Fruit fly (Drosophila melanogaster) whole organism, embryonic: Measurements from ENCODE around the gene Prp3.

ENCODE experiments used
- Atf-2 ChIP-seq: fragments of 200-800 bp; sonication (Bioruptor generic); optimal IDR thresholded peaks from 2 replicates; lab custom pipeline; 2016; ENCODE audit warnings: missing biosample characterization, missing genetic modification characterization
- BtbVII ChIP-seq: fragments of 200-800 bp; sonication (Bioruptor generic); optimal IDR thresholded peaks from 3 replicates; lab custom pipeline; 2017; ENCODE audit warnings: missing biosample characterization, mild to moderate bottlenecking, missing genetic modification characterization
- Bteb2 ChIP-seq: fragments of 200-800 bp; sonication (Bioruptor generic); optimal IDR thresholded peaks from 2 replicates; lab custom pipeline; 2016; ENCODE audit warnings: missing biosample characterization, missing genetic modification characterization
- CG10267 ChIP-seq: fragments of 200-800 bp; sonication (Bioruptor generic); optimal IDR thresholded peaks from 2 replicates; lab custom pipeline; 2018; ENCODE audit warnings: missing biosample characterization, mild to moderate bottlenecking, missing genetic modification characterization, moderate library complexity
- CG10321 ChIP-seq: fragments of 200-800 bp; sonication (Bioruptor generic); IDR thresholded peaks from 2 replicates; pipeline ENCODE4 v1.3.6; 2022; ENCODE audit warnings: missing biosample characterization, missing genetic modification characterization
- CG12744 ChIP-seq: fragments of 200-800 bp; sonication (Bioruptor generic); optimal IDR thresholded peaks from 2 replicates; lab custom pipeline; 2016; ENCODE audit warnings: missing biosample characterization, missing genetic modification characterization
- CG13123 ChIP-seq: fragments of 200-800 bp; sonication (Bioruptor generic); optimal IDR thresholded peaks from 2 replicates; lab custom pipeline; 2016; ENCODE audit warnings: missing biosample characterization, missing genetic modification characterization
- CG14050 ChIP-seq: fragments of 200-800 bp; sonication (Bioruptor generic); IDR thresholded peaks from 3 replicates; pipeline ENCODE4 v1.3.6; 2022; ENCODE audit warnings: missing biosample characterization, missing genetic modification characterization
- CG14710 ChIP-seq: fragments of 200-800 bp; sonication (Bioruptor generic); optimal IDR thresholded peaks from 3 replicates; lab custom pipeline; 2019; ENCODE audit warnings: missing biosample characterization, mild to moderate bottlenecking, missing genetic modification characterization, moderate library complexity
- CG15073 ChIP-seq: fragments of 200-800 bp; sonication (Bioruptor generic); optimal IDR thresholded peaks from 2 replicates; lab custom pipeline; 2016; ENCODE audit warnings: missing biosample characterization, missing genetic modification characterization
- CG16815 ChIP-seq: fragments of 200-800 bp; sonication (Bioruptor generic); optimal IDR thresholded peaks from 3 replicates; lab custom pipeline; 2017; ENCODE audit warnings: missing biosample characterization, mild to moderate bottlenecking, missing genetic modification characterization
- CG17328 ChIP-seq: fragments of 200-800 bp; sonication (Bioruptor generic); IDR thresholded peaks from 2 replicates; pipeline ENCODE4 v1.3.6; 2022; ENCODE audit warnings: missing biosample characterization, missing genetic modification characterization
- CG2129 ChIP-seq: fragments of 200-800 bp; sonication (Bioruptor generic); IDR thresholded peaks from 2 replicates; pipeline ENCODE4 v1.3.6; 2022; ENCODE audit warnings: missing biosample characterization, missing genetic modification characterization; ENCODE audit not compliant: partially characterized antibody
- CG30020 ChIP-seq: fragments of 200-800 bp; optimal IDR thresholded peaks from 2 replicates; lab custom pipeline; 2019; ENCODE audit warnings: missing biosample characterization, mild to moderate bottlenecking, missing genetic modification characterization, moderate library complexity
- CG3407 ChIP-seq: fragments of 200-800 bp; sonication (Bioruptor generic); optimal IDR thresholded peaks from 2 replicates; lab custom pipeline; 2018; ENCODE audit warnings: missing biosample characterization, mild to moderate bottlenecking, missing genetic modification characterization
- CG4617 ChIP-seq: fragments of 200-800 bp; sonication (Bioruptor generic); optimal IDR thresholded peaks from 3 replicates; lab custom pipeline; 2016; ENCODE audit warnings: missing biosample characterization, missing genetic modification characterization, borderline replicate concordance
- CG5245 ChIP-seq: fragments of 200-800 bp; sonication (Bioruptor generic); optimal IDR thresholded peaks from 3 replicates; lab custom pipeline; 2016; ENCODE audit warnings: missing biosample characterization, missing genetic modification characterization
- CG6683 ChIP-seq: fragments of 200-800 bp; sonication (Bioruptor generic); optimal IDR thresholded peaks from 2 replicates; lab custom pipeline; 2017; ENCODE audit warnings: missing biosample characterization, mild to moderate bottlenecking, missing genetic modification characterization, missing genetic modification reagents
- CG7786 ChIP-seq: fragments of 200-800 bp; sonication (Bioruptor generic); optimal IDR thresholded peaks from 2 replicates; lab custom pipeline; 2016; ENCODE audit warnings: missing biosample characterization, missing genetic modification characterization
- CG8089 ChIP-seq: fragments of 200-800 bp; sonication (Bioruptor generic); optimal IDR thresholded peaks from 3 replicates; lab custom pipeline; 2016; ENCODE audit warnings: missing biosample characterization, missing genetic modification characterization
- CG9727 ChIP-seq: fragments of 200-800 bp; sonication (Bioruptor generic); optimal IDR thresholded peaks from 3 replicates; lab custom pipeline; 2017; ENCODE audit warnings: missing biosample characterization, mild to moderate bottlenecking, missing genetic modification characterization
- CG9932 ChIP-seq: fragments of 200-800 bp; sonication (Bioruptor generic); IDR thresholded peaks from 2 replicates; pipeline ENCODE4 v1.3.6; 2022; ENCODE audit warnings: missing biosample characterization, missing genetic modification characterization
- Dll ChIP-seq: fragments of 200-800 bp; sonication (Bioruptor generic); IDR thresholded peaks from 4 replicates; pipeline ENCODE4 v1.3.6; 2022; ENCODE audit warnings: missing biosample characterization, missing genetic modification characterization; ENCODE audit not compliant: partially characterized antibody
- Doc3 ChIP-seq: fragments of 200-800 bp; sonication (Bioruptor generic); IDR thresholded peaks from 3 replicates; pipeline ENCODE4 v1.3.6; 2022; ENCODE audit warnings: missing biosample characterization, missing genetic modification characterization; ENCODE audit not compliant: partially characterized antibody
- Ets65A ChIP-seq: fragments of 200-800 bp; sonication (Bioruptor generic); peaks from one replicate; lab custom pipeline; 2016; ENCODE audit warnings: missing biosample characterization, missing genetic modification characterization
- Hey ChIP-seq: fragments of 200-800 bp; sonication (Bioruptor generic); optimal IDR thresholded peaks from 3 replicates; lab custom pipeline; 2018; ENCODE audit warnings: missing biosample characterization, mild to moderate bottlenecking, missing genetic modification characterization
- Kr ChIP-seq: fragments of 200-800 bp; sonication (Bioruptor generic); optimal IDR thresholded peaks from 2 replicates; lab custom pipeline; 2017; ENCODE audit warnings: missing biosample characterization, mild to moderate bottlenecking, missing genetic modification characterization
- Max ChIP-seq: fragments of 200-800 bp; sonication (Bioruptor generic); optimal IDR thresholded peaks from 2 replicates; lab custom pipeline; 2016; ENCODE audit warnings: missing biosample characterization, mild to moderate bottlenecking, missing genetic modification characterization
- NK7.1 ChIP-seq: fragments of 200-800 bp; sonication (Bioruptor generic); optimal IDR thresholded peaks from 3 replicates; lab custom pipeline; 2016; ENCODE audit warnings: missing biosample characterization, missing genetic modification characterization
- Pdp1 ChIP-seq, 2 experiments: fragments of 200-800 bp; sonication (Bioruptor generic); optimal IDR thresholded peaks; 3 replicates each; lab custom pipeline; 2016; ENCODE audit warnings: missing biosample characterization in 2 of 2, missing genetic modification characterization in 2 of 2, mild to moderate bottlenecking in 1 of 2, moderate library complexity in 1 of 2
- Ptx1 ChIP-seq: fragments of 200-800 bp; sonication (Bioruptor generic); IDR thresholded peaks from 2 replicates; pipeline ENCODE4 v1.3.6; 2022; ENCODE audit warnings: missing biosample characterization, missing genetic modification characterization
- Vsx1 ChIP-seq: fragments of 200-800 bp; sonication (Bioruptor generic); optimal IDR thresholded peaks from 2 replicates; lab custom pipeline; 2017; ENCODE audit warnings: missing biosample characterization, mild to moderate bottlenecking, missing genetic modification characterization, missing genetic modification reagents
- bab2 ChIP-seq: fragments of 200-800 bp; sonication (Bioruptor generic); optimal IDR thresholded peaks from 2 replicates; lab custom pipeline; 2016; ENCODE audit warnings: missing biosample characterization, missing genetic modification characterization
- da ChIP-seq: fragments of 200-800 bp; sonication (Bioruptor generic); optimal IDR thresholded peaks from 2 replicates; lab custom pipeline; 2016; ENCODE audit warnings: missing biosample characterization, missing genetic modification characterization
- dpn ChIP-seq, 2 experiments: fragments of 200-800 bp; sonication (Bioruptor generic); optimal IDR thresholded peaks; 3 replicates each; lab custom pipeline; 2016; ENCODE audit warnings: missing biosample characterization in 2 of 2, missing genetic modification characterization in 2 of 2
- gfzf ChIP-seq: fragments of 200-800 bp; sonication (Bioruptor generic); optimal IDR thresholded peaks from 2 replicates; lab custom pipeline; 2016; ENCODE audit warnings: missing biosample characterization, mild to moderate bottlenecking, missing genetic modification characterization, moderate library complexity
- grn ChIP-seq: fragments of 200-800 bp; sonication (Bioruptor generic); optimal IDR thresholded peaks from 3 replicates; lab custom pipeline; 2017; ENCODE audit warnings: missing biosample characterization, missing genetic modification characterization
- ham ChIP-seq: fragments of 200-800 bp; sonication (Bioruptor generic); IDR thresholded peaks from 2 replicates; pipeline ENCODE4 v1.3.6; 2022; ENCODE audit warnings: missing biosample characterization, missing genetic modification characterization
- kni ChIP-seq: fragments of 200-800 bp; sonication (Bioruptor generic); optimal IDR thresholded peaks from 3 replicates; lab custom pipeline; 2017; ENCODE audit warnings: mild to moderate bottlenecking, missing biosample characterization, missing genetic modification reagents, missing genetic modification characterization
- knrl ChIP-seq: fragments of 200-800 bp; sonication (Bioruptor generic); IDR thresholded peaks from 3 replicates; pipeline ENCODE4 v1.3.6; 2022; ENCODE audit warnings: missing biosample characterization, missing genetic modification characterization; ENCODE audit not compliant: partially characterized antibody
- nerfin-1 ChIP-seq: fragments of 200-800 bp; sonication (Bioruptor generic); optimal IDR thresholded peaks from 3 replicates; lab custom pipeline; 2019; ENCODE audit warnings: missing biosample characterization, mild to moderate bottlenecking, missing genetic modification characterization, moderate library complexity
- sisA ChIP-seq: fragments of 200-800 bp; sonication (Bioruptor generic); IDR thresholded peaks from 2 replicates; pipeline ENCODE4 v1.3.6; 2022; ENCODE audit warnings: missing biosample characterization, missing genetic modification characterization
- sob ChIP-seq: fragments of 200-800 bp; sonication (Bioruptor generic); IDR thresholded peaks from 2 replicates; pipeline ENCODE4 v1.3.6; 2022; ENCODE audit warnings: missing biosample characterization, missing genetic modification characterization
- stc ChIP-seq: fragments of 200-800 bp; sonication (Bioruptor generic); IDR thresholded peaks from 2 replicates; pipeline ENCODE4 v1.3.6; 2022; ENCODE audit warnings: missing biosample characterization, missing genetic modification characterization
- toy ChIP-seq: fragments of 200-800 bp; sonication (Bioruptor generic); IDR thresholded peaks from 2 replicates; pipeline ENCODE4 v1.3.6; 2022; ENCODE audit warnings: missing biosample characterization, missing genetic modification characterization
- unc-4 ChIP-seq: fragments of 200-800 bp; sonication (Bioruptor generic); IDR thresholded peaks from 2 replicates; pipeline ENCODE4 v1.3.6; 2022; ENCODE audit warnings: missing biosample characterization, missing genetic modification characterization; ENCODE audit not compliant: partially characterized antibody
- wek ChIP-seq: fragments of 200-800 bp; sonication (Bioruptor generic); optimal IDR thresholded peaks from 3 replicates; lab custom pipeline; 2018; ENCODE audit warnings: missing biosample characterization, mild to moderate bottlenecking, missing genetic modification characterization, moderate library complexity
- yki ChIP-seq: fragments of >200 bp; optimal IDR thresholded peaks from 3 replicates; lab custom pipeline; 2018
- zen ChIP-seq: fragments of 200-800 bp; sonication (Bioruptor generic); optimal IDR thresholded peaks from 3 replicates; lab custom pipeline; 2018; ENCODE audit warnings: missing biosample characterization, mild to moderate bottlenecking, missing genetic modification characterization, moderate library complexity

Gene Prp3

dm6 chr3L:19870843-19871666 is 39.0 kb upstream of the Prp3 start, which contains the start of the genes Rab8 and Usp32 (continued):
- peak; percentile 63 for TF ChIP-seq CG30020
- no peak for TF ChIP-seq toy (GFP tag; lab: Robert Waterston, UW)
- no peak for TF ChIP-seq stc (GFP tag; lab: Robert Waterston, UW)
- peak; percentile 76 for TF ChIP-seq CG7786 (GFP tag; lab: Kevin White, UChicago)
- TF ChIP-seq nerfin-1 (tag; lab: Kevin White, UChicago): peak; percentile 74
- peak; percentile 65 for TF ChIP-seq CG14710 (tag; lab: Kevin White, UChicago)
- peak; percentile 96 for TF ChIP-seq Ets65A
- peak; percentile 77 for TF ChIP-seq Vsx1 (GFP tag; lab: Kevin White, UChicago)
- TF ChIP-seq CG15073 (GFP tag; lab: Kevin White, UChicago): no peak
- peak; percentile 49 for TF ChIP-seq CG9727 (GFP tag; lab: Kevin White, UChicago)
- TF ChIP-seq bab2: peak; percentile 30
- no peak for TF ChIP-seq yki
- TF ChIP-seq Ptx1 (GFP tag; lab: Robert Waterston, UW): no peak; the same call in 1 of the 2 replicates
- peak; percentile 11 for TF ChIP-seq gfzf (GFP tag; lab: Kevin White, UChicago)
- no peak for TF ChIP-seq ham (GFP tag; lab: Robert Waterston, UW)
- peak; percentile 89 for TF ChIP-seq Dll (GFP tag; lab: Robert Waterston, UW)
- TF ChIP-seq da (GFP tag; lab: Kevin White, UChicago): peak; percentile 65
- no peak for TF ChIP-seq CG3407 (GFP tag; lab: Kevin White, UChicago)
- peak; percentile 57 for TF ChIP-seq Max (GFP tag; lab: Kevin White, UChicago)
- peak; percentile 36; the same call in 2 of the 3 replicates for TF ChIP-seq CG14050 (GFP tag; lab: Robert Waterston, UW)
- peak; percentile 63 to 80 for TF ChIP-seq dpn (GFP tag; optimal IDR thresholded peaks at IDR 0.05; lab: Kevin White, UChicago)
- peak; percentile 88 for TF ChIP-seq unc-4
- TF ChIP-seq Doc3 (GFP tag; lab: Robert Waterston, UW): peak; percentile 69
- peak; percentile 93 for TF ChIP-seq CG4617 (GFP tag; lab: Kevin White, UChicago)
- TF ChIP-seq CG10321: no peak
- TF ChIP-seq Kr (GFP tag; lab: Kevin White, UChicago): no peak
- TF ChIP-seq knrl: peak; percentile 84
- TF ChIP-seq NK7.1 (GFP tag; lab: Kevin White, UChicago): peak; percentile 26
- peak; percentile 11 for TF ChIP-seq CG13123 (GFP tag; lab: Kevin White, UChicago)
- TF ChIP-seq kni (GFP tag; lab: Kevin White, UChicago): no peak
- TF ChIP-seq Hey (tag; lab: Kevin White, UChicago): peak; percentile 50
- peak; percentile 47 to 69 for TF ChIP-seq Pdp1 (GFP tag; optimal IDR thresholded peaks at IDR 0.05; lab: Kevin White, UChicago)
- TF ChIP-seq CG16815 (GFP tag; lab: Kevin White, UChicago): no peak
- TF ChIP-seq Atf-2 (GFP tag; lab: Kevin White, UChicago): peak; percentile 27
- peak; percentile 35 for TF ChIP-seq wek (GFP tag; lab: Kevin White, UChicago)
- TF ChIP-seq CG2129 (GFP tag; lab: Robert Waterston, UW): peak; percentile 69
- TF ChIP-seq sob (GFP tag; lab: Robert Waterston, UW): peak; percentile 87
- peak; percentile 37 for TF ChIP-seq grn (GFP tag; lab: Kevin White, UChicago)
- peak; percentile 53 for TF ChIP-seq CG17328 (GFP tag; lab: Robert Waterston, UW)
- TF ChIP-seq CG10267 (tag; lab: Kevin White, UChicago): peak; percentile 100
- TF ChIP-seq Bteb2 (GFP tag; lab: Kevin White, UChicago): peak; percentile 81
- TF ChIP-seq CG8089: no peak
- TF ChIP-seq CG6683 (GFP tag; lab: Kevin White, UChicago): peak; percentile 22
- TF ChIP-seq CG12744 (GFP tag; lab: Kevin White, UChicago): peak; percentile 55
- TF ChIP-seq zen: peak; percentile 93
- TF ChIP-seq CG5245 (GFP tag; lab: Kevin White, UChicago): peak; percentile 34
- TF ChIP-seq CG9932 (GFP tag; lab: Robert Waterston, UW): peak; percentile 81
- peak; percentile 39 for TF ChIP-seq BtbVII (GFP tag; lab: Kevin White, UChicago)
- TF ChIP-seq sisA (GFP tag; lab: Robert Waterston, UW): no peak
